Worm (Caenorhabditis elegans) whole organism, young adult: ENCODE measurements around the gene mdt-8.
A peak's percentile ranks its signal among the peaks of the same experiment; 100 is the strongest.

ENCODE experiments used
- B0261.1 ChIP-seq: sonication (generic microtip); optimal IDR thresholded peaks from 2 replicates; lab custom pipeline; 2016; ENCODE audit warnings: mild to moderate bottlenecking, missing genetic modification characterization, moderate library complexity, missing compliant biosample characterization
- C06A6.2 ChIP-seq: fragments of 200-800 bp; sonication (Bioruptor generic); conservative IDR thresholded peaks from 2 replicates; pipeline ENCODE4 v1.3.6; 2022; ENCODE audit warnings: missing genetic modification characterization, missing compliant biosample characterization
- F33H1.4 ChIP-seq: fragments of 200-800 bp; sonication (Bioruptor generic); IDR thresholded peaks from 2 replicates; pipeline ENCODE4 v1.3.6; 2022; ENCODE audit warnings: missing genetic modification reagents, missing genetic modification characterization, missing compliant biosample characterization
- F39B2.1 ChIP-seq: fragments of 200-800 bp; sonication (Bioruptor generic); IDR thresholded peaks from 2 replicates; pipeline ENCODE4 v1.3.6; 2022; ENCODE audit warnings: missing genetic modification reagents, missing genetic modification characterization, missing compliant biosample characterization
- F49E8.2 ChIP-seq: sonication (generic microtip); optimal IDR thresholded peaks from 3 replicates; lab custom pipeline; 2017; ENCODE audit warnings: missing genetic modification characterization, mild to moderate bottlenecking, missing compliant biosample characterization, antibody characterized with exemption, moderate library complexity; ENCODE audit not compliant: insufficient read depth
- T07F8.4 ChIP-seq: sonication (generic microtip); optimal IDR thresholded peaks from 2 replicates; lab custom pipeline; 2016; ENCODE audit warnings: mild to moderate bottlenecking, missing genetic modification characterization, moderate library complexity, missing compliant biosample characterization
- Y53G8AR.9 ChIP-seq: fragments of 200-800 bp; sonication (Bioruptor generic); conservative IDR thresholded peaks from 2 replicates; pipeline ENCODE4 v1.3.6; 2022; ENCODE audit warnings: missing genetic modification reagents, missing genetic modification characterization, missing compliant biosample characterization
- Y67H2A.10 ChIP-seq: fragments of 200-800 bp; sonication (Bioruptor generic); conservative IDR thresholded peaks from 2 replicates; pipeline ENCODE4 v1.3.6; 2022; ENCODE audit warnings: missing genetic modification reagents, missing genetic modification characterization, missing compliant biosample characterization
- Y79H2A.3 ChIP-seq: fragments of 200-800 bp; sonication (Bioruptor generic); conservative IDR thresholded peaks from 2 replicates; pipeline ENCODE4 v1.3.6; 2022; ENCODE audit warnings: missing genetic modification reagents, missing genetic modification characterization, missing compliant biosample characterization
- ZK185.1 ChIP-seq: sonication (generic microtip); optimal IDR thresholded peaks from 2 replicates; lab custom pipeline; 2016; ENCODE audit warnings: mild to moderate bottlenecking, missing genetic modification characterization, missing compliant biosample characterization; ENCODE audit not compliant: poor library complexity, severe bottlenecking
- akir-1 ChIP-seq: fragments of 200-800 bp; sonication (Bioruptor generic); optimal IDR thresholded peaks from 2 replicates; lab custom pipeline; 2018; ENCODE audit warnings: mild to moderate bottlenecking, missing genetic modification characterization, moderate library complexity, missing compliant biosample characterization
- ama-1 ChIP-seq, 3 experiments: fragments of 150-350 bp in 1 of 3; sonication (generic microtip) in 2 of 3; optimal IDR thresholded peaks; 2 replicates each; lab custom pipeline; 2014 to 2018; ENCODE audit warnings: missing biosample characterization in 2 of 3, missing genetic modification characterization in 2 of 3, missing genetic modification reagents in 2 of 3
- aptf-3 ChIP-seq: fragments of 200-800 bp; sonication (Bioruptor generic); IDR thresholded peaks from 2 replicates; pipeline ENCODE4 v1.3.6; 2022; ENCODE audit warnings: missing genetic modification characterization, missing compliant biosample characterization
- attf-3 ChIP-seq: fragments of 200-800 bp; sonication (Bioruptor generic); conservative IDR thresholded peaks from 2 replicates; pipeline ENCODE4 v1.3.6; 2022; ENCODE audit warnings: missing genetic modification reagents, missing genetic modification characterization, missing compliant biosample characterization
- attf-5 ChIP-seq: fragments of 200-800 bp; sonication (Bioruptor generic); optimal IDR thresholded peaks from 2 replicates; lab custom pipeline; 2018; ENCODE audit warnings: mild to moderate bottlenecking, missing genetic modification characterization, missing compliant biosample characterization
- ceh-58 ChIP-seq: fragments of 200-800 bp; sonication (Bioruptor generic); IDR thresholded peaks from 2 replicates; pipeline ENCODE4 v1.3.6; 2022; ENCODE audit warnings: missing genetic modification characterization, missing compliant biosample characterization
- die-1 ChIP-seq: sonication (generic microtip); optimal IDR thresholded peaks from 2 replicates; lab custom pipeline; 2016; ENCODE audit warnings: missing genotype, mild to moderate bottlenecking, missing genetic modification characterization, missing compliant biosample characterization
- dpff-1 ChIP-seq: sonication (generic microtip); optimal IDR thresholded peaks from 2 replicates; lab custom pipeline; 2017; ENCODE audit warnings: mild to moderate bottlenecking, missing genetic modification characterization, missing compliant biosample characterization
- egl-18 ChIP-seq: fragments of 200-800 bp; sonication (Bioruptor generic); IDR thresholded peaks from 2 replicates; pipeline ENCODE4 v1.3.6; 2022; ENCODE audit warnings: missing genetic modification reagents, missing genetic modification characterization, missing compliant biosample characterization
- him-1 ChIP-seq: sonication (generic microtip); optimal IDR thresholded peaks from 2 replicates; lab custom pipeline; 2016; ENCODE audit warnings: missing genotype, missing genetic modification reagents, missing genetic modification characterization, missing compliant biosample characterization
- hmg-20 ChIP-seq: fragments of 200-800 bp; sonication (Bioruptor generic); IDR thresholded peaks from 2 replicates; pipeline ENCODE4 v1.3.6; 2022; ENCODE audit warnings: missing genetic modification reagents, missing genetic modification characterization, missing compliant biosample characterization
- lag-1 ChIP-seq: fragments of 200-800 bp; sonication (Bioruptor generic); IDR thresholded peaks from 2 replicates; pipeline ENCODE4 v1.3.6; 2022; ENCODE audit warnings: missing genetic modification reagents, missing genetic modification characterization, missing compliant biosample characterization
- let-607 ChIP-seq, 2 experiments: fragments of 200-800 bp in 1 of 2; sonication (Bioruptor generic) in 1 of 2; sonication (generic microtip) in 1 of 2; optimal IDR thresholded peaks; 2 replicates each; lab custom pipeline; 2016 to 2018; ENCODE audit warnings: mild to moderate bottlenecking in 2 of 2, missing compliant biosample characterization in 2 of 2, missing genetic modification characterization in 2 of 2, moderate library complexity in 2 of 2, missing genotype in 1 of 2
- lin-40 ChIP-seq: sonication (generic microtip); optimal IDR thresholded peaks from 2 replicates; lab custom pipeline; 2016; ENCODE audit warnings: missing genetic modification characterization, mild to moderate bottlenecking, missing compliant biosample characterization, missing genotype, missing genetic modification reagents
- madf-10 ChIP-seq: sonication (generic microtip); optimal IDR thresholded peaks from 2 replicates; lab custom pipeline; 2016; ENCODE audit warnings: mild to moderate bottlenecking, missing genetic modification characterization, missing compliant biosample characterization
- madf-6 ChIP-seq: fragments of 200-800 bp; sonication (Bioruptor generic); IDR thresholded peaks from 2 replicates; pipeline ENCODE4 v1.3.6; 2022; ENCODE audit warnings: missing genetic modification reagents, missing genetic modification characterization, missing compliant biosample characterization
- mcd-1 ChIP-seq: fragments of 200-800 bp; sonication (Bioruptor generic); IDR thresholded peaks from 2 replicates; pipeline ENCODE4 v1.3.6; 2022; ENCODE audit warnings: missing genetic modification reagents, missing genetic modification characterization, missing compliant biosample characterization
- mel-28 ChIP-seq: sonication (generic microtip); optimal IDR thresholded peaks from 2 replicates; lab custom pipeline; 2016; ENCODE audit warnings: borderline replicate concordance, mild to moderate bottlenecking, missing genetic modification characterization, missing compliant biosample characterization
- nfya-1 ChIP-seq: sonication (generic microtip); optimal IDR thresholded peaks from 2 replicates; lab custom pipeline; 2017; ENCODE audit warnings: antibody characterized with exemption, missing compliant biosample characterization, missing genetic modification characterization, borderline replicate concordance; ENCODE audit not compliant: insufficient read depth
- nhr-27 ChIP-seq: fragments of 200-800 bp; sonication (Bioruptor generic); optimal IDR thresholded peaks from 2 replicates; lab custom pipeline; 2018; ENCODE audit warnings: mild to moderate bottlenecking, missing genetic modification characterization, moderate library complexity, missing compliant biosample characterization
- nhr-80 ChIP-seq: sonication (generic microtip); optimal IDR thresholded peaks from 2 replicates; lab custom pipeline; 2016; ENCODE audit warnings: missing genetic modification characterization, missing compliant biosample characterization
- rcor-1 ChIP-seq: fragments of 200-800 bp; sonication (Bioruptor generic); IDR thresholded peaks from 2 replicates; pipeline ENCODE4 v1.3.6; 2022; ENCODE audit warnings: missing genetic modification reagents, missing genetic modification characterization, missing compliant biosample characterization
- repo-1 ChIP-seq: sonication (generic microtip); optimal IDR thresholded peaks from 2 replicates; lab custom pipeline; 2017; ENCODE audit warnings: mild to moderate bottlenecking, missing genetic modification characterization, missing compliant biosample characterization
- rpc-1 ChIP-seq, 2 experiments: fragments of 150-350 bp in 1 of 2; sonication (generic microtip) in 1 of 2; optimal IDR thresholded peaks; 2 replicates each; lab custom pipeline; 2014 to 2018; ENCODE audit warnings: missing biosample characterization in 1 of 2, missing genetic modification characterization in 1 of 2, missing genetic modification reagents in 1 of 2, missing genotype in 1 of 2
- sea-2 ChIP-seq: fragments of 200-800 bp; sonication (Bioruptor generic); IDR thresholded peaks from 2 replicates; pipeline ENCODE4 v1.3.6; 2022; ENCODE audit warnings: missing genetic modification characterization, missing compliant biosample characterization
- snpc-1.1 ChIP-seq: sonication (generic microtip); optimal IDR thresholded peaks from 2 replicates; lab custom pipeline; 2017; ENCODE audit warnings: missing genetic modification characterization, mild to moderate bottlenecking, missing compliant biosample characterization, antibody characterized with exemption, moderate library complexity, missing genotype, missing genetic modification reagents; ENCODE audit not compliant: insufficient read depth
- snpc-3.4 ChIP-seq: sonication (generic microtip); optimal IDR thresholded peaks from 2 replicates; lab custom pipeline; 2017; ENCODE audit warnings: missing genetic modification characterization, mild to moderate bottlenecking, missing compliant biosample characterization, antibody characterized with exemption, moderate library complexity, missing genotype, missing genetic modification reagents
- snpc-4 ChIP-seq, 5 experiments: fragments of 150-350 bp in 1 of 5; sonication (generic microtip) in 4 of 5; optimal IDR thresholded peaks; 2 replicates each; lab custom pipeline; 2014 to 2018; ENCODE audit warnings: missing genetic modification characterization in 5 of 5, missing biosample characterization in 3 of 5, antibody characterized with exemption in 2 of 5, mild to moderate bottlenecking in 2 of 5, missing compliant biosample characterization in 2 of 5, missing genotype in 2 of 5, moderate library complexity in 2 of 5, missing genetic modification reagents in 1 of 5
- somi-1 ChIP-seq: fragments of 200-800 bp; sonication (Bioruptor generic); optimal IDR thresholded peaks from 2 replicates; lab custom pipeline; 2018; ENCODE audit warnings: mild to moderate bottlenecking, missing genetic modification characterization, missing compliant biosample characterization
- tbp1 ChIP-seq: fragments of 200-800 bp; sonication (Bioruptor generic); optimal IDR thresholded peaks from 2 replicates; lab custom pipeline; 2018; ENCODE audit warnings: mild to moderate bottlenecking, missing genetic modification characterization, missing compliant biosample characterization
- tlf-1 ChIP-seq: fragments of 200-800 bp; sonication (Bioruptor generic); optimal IDR thresholded peaks from 2 replicates; lab custom pipeline; 2018; ENCODE audit warnings: mild to moderate bottlenecking, missing genetic modification characterization, missing compliant biosample characterization
- unc-130 ChIP-seq: sonication (generic microtip); optimal IDR thresholded peaks from 2 replicates; lab custom pipeline; 2016; ENCODE audit warnings: missing genetic modification reagents, missing genetic modification characterization, missing compliant biosample characterization
- zim-3 ChIP-seq: sonication (generic microtip); optimal IDR thresholded peaks from 2 replicates; lab custom pipeline; 2017; ENCODE audit warnings: mild to moderate bottlenecking, missing genetic modification characterization, moderate library complexity, missing compliant biosample characterization
- ztf-3 ChIP-seq: fragments of 200-800 bp; sonication (Bioruptor generic); optimal IDR thresholded peaks from 2 replicates; lab custom pipeline; 2018; ENCODE audit warnings: mild to moderate bottlenecking, missing genetic modification characterization, missing compliant biosample characterization

The mdt-8 gene

ce11 chrII:11545299-11545951 lies 11.8 kb upstream of the mdt-8 start, which contains the start of gene dnj-13 (continued):
- TF ChIP-seq let-607 (tag; optimal IDR thresholded peaks at IDR 0.05; lab: Kevin White, UChicago) (peak; percentile 72 to 86), nhr-80 (tag; lab: Kevin White, UChicago) (peak; percentile 45), somi-1 (GFP tag; lab: Kevin White, UChicago) (peak; percentile 90), tbp1 (GFP tag; lab: Kevin White, UChicago) (peak; percentile 76), ZK185.1 (tag; lab: Kevin White, UChicago) (peak; percentile 96), C06A6.2 (GFP tag; lab: Robert Waterston, UW) (peak; percentile 89), B0261.1 (tag; lab: Kevin White, UChicago) (peak; percentile 39), aptf-3 (GFP tag; lab: Robert Waterston, UW) (peak; percentile 89; the same call in 1 of the 2 replicates), hmg-20 (GFP tag; lab: Robert Waterston, UW) (peak; percentile 84), him-1 (tag; lab: Kevin White, UChicago) (no peak), attf-3 (GFP tag; lab: Robert Waterston, UW) (peak; percentile 80), F49E8.2 (peak; percentile 78), F39B2.1 (GFP tag; lab: Robert Waterston, UW) (peak; percentile 93), zim-3 (tag; lab: Kevin White, UChicago) (peak; percentile 89), madf-6 (peak; percentile 94), snpc-1.1 (no peak), rpc-1 (optimal IDR thresholded peaks at IDR 0.05; lab: Kevin White, UChicago) (peak; percentile 79), rpc-1 (tag; optimal IDR thresholded peaks at IDR 0.05; lab: Kevin White, UChicago) (no peak), tlf-1 (GFP tag; lab: Kevin White, UChicago) (peak; percentile 96), lag-1 (no peak), dpff-1 (tag; lab: Kevin White, UChicago) (peak; percentile 58), die-1 (peak; percentile 52), T07F8.4 (tag; lab: Kevin White, UChicago) (no peak), F33H1.4 (GFP tag; lab: Robert Waterston, UW) (peak; percentile 83), nfya-1 (tag; lab: Kevin White, UChicago) (no peak), repo-1 (tag; lab: Kevin White, UChicago) (peak; percentile 91), ceh-58 (GFP tag; lab: Robert Waterston, UW) (0 out of 2 replicates have a peak, but pooled peaks have one; percentile 81), attf-5 (GFP tag; lab: Kevin White, UChicago) (peak; percentile 85), mel-28 (tag; lab: Kevin White, UChicago) (peak; percentile 60), rcor-1 (GFP tag; lab: Robert Waterston, UW) (peak; percentile 94), Y79H2A.3 (peak; percentile 85), Y67H2A.10 (GFP tag; lab: Robert Waterston, UW) (peak; percentile 95), sea-2 (GFP tag; lab: Robert Waterston, UW) (peak; percentile 88), snpc-3.4 (peak; percentile 74), madf-10 (tag; lab: Kevin White, UChicago) (peak; percentile 77), ama-1 (optimal IDR thresholded peaks at IDR 0.05; lab: Kevin White, UChicago) (peak; percentile 70), ama-1 (GFP tag; optimal IDR thresholded peaks at IDR 0.05; lab: Kevin White, UChicago) (peak in 1 of 2 experiments; percentile 28), egl-18 (GFP tag; lab: Robert Waterston, UW) (peak; percentile 92), snpc-4 (GFP tag; optimal IDR thresholded peaks at IDR 0.05; lab: Kevin White, UChicago) (peak; percentile 24), snpc-4 (tag; optimal IDR thresholded peaks at IDR 0.05; lab: Kevin White, UChicago) (peak in 3 of 4 experiments; percentile 53 to 82 (median 74)), lin-40 (tag; lab: Kevin White, UChicago) (peak; percentile 98), Y53G8AR.9 (GFP tag; lab: Robert Waterston, UW) (peak; percentile 98), unc-130 (peak; percentile 35), nhr-27 (peak; percentile 93), akir-1 (GFP tag; lab: Kevin White, UChicago) (peak; percentile 89), mcd-1 (GFP tag; lab: Robert Waterston, UW) (peak; percentile 99), ztf-3 (GFP tag; lab: Kevin White, UChicago) (peak; percentile 84)
